Fruit fly (Drosophila melanogaster) whole organism, embryonic: ENCODE measurements around the gene CG15536.
A peak's percentile ranks its signal among the peaks of the same experiment; 100 is the strongest.

Experiments
- Atf3 ChIP-seq: fragments of 200-800 bp; sonication (Bioruptor generic); optimal IDR thresholded peaks from 3 replicates; lab custom pipeline; 2016; ENCODE audit warnings: missing biosample characterization, missing genetic modification characterization
- Bteb2 ChIP-seq: fragments of 200-800 bp; sonication (Bioruptor generic); optimal IDR thresholded peaks from 2 replicates; lab custom pipeline; 2016; ENCODE audit warnings: missing biosample characterization, missing genetic modification characterization
- C15 ChIP-seq: fragments of 200-800 bp; sonication (Bioruptor generic); IDR thresholded peaks from 3 replicates; pipeline ENCODE4 v1.3.6; 2022; ENCODE audit warnings: missing biosample characterization, missing genetic modification characterization
- CG11695 ChIP-seq: fragments of 200-800 bp; sonication (Bioruptor generic); IDR thresholded peaks from 3 replicates; pipeline ENCODE4 v1.3.6; 2022; ENCODE audit warnings: missing biosample characterization, missing genetic modification characterization
- CG13123 ChIP-seq: fragments of 200-800 bp; sonication (Bioruptor generic); optimal IDR thresholded peaks from 2 replicates; lab custom pipeline; 2016; ENCODE audit warnings: missing biosample characterization, missing genetic modification characterization
- CG13624 ChIP-seq: fragments of 200-800 bp; sonication (Bioruptor generic); optimal IDR thresholded peaks from 2 replicates; lab custom pipeline; 2016; ENCODE audit warnings: missing biosample characterization, missing genetic modification characterization
- CG16779 ChIP-seq: fragments of 200-800 bp; sonication (Bioruptor generic); IDR thresholded peaks from 2 replicates; pipeline ENCODE4 v1.3.6; 2022; ENCODE audit warnings: missing biosample characterization, missing genetic modification characterization
- CG2129 ChIP-seq: fragments of 200-800 bp; sonication (Bioruptor generic); IDR thresholded peaks from 2 replicates; pipeline ENCODE4 v1.3.6; 2022; ENCODE audit warnings: missing biosample characterization, missing genetic modification characterization; ENCODE audit not compliant: partially characterized antibody
- CG2202 ChIP-seq: fragments of 200-800 bp; sonication (Bioruptor generic); optimal IDR thresholded peaks from 2 replicates; lab custom pipeline; 2018; ENCODE audit warnings: missing biosample characterization, mild to moderate bottlenecking, missing genetic modification characterization
- CG2889 ChIP-seq: fragments of 200-800 bp; sonication (Bioruptor generic); IDR thresholded peaks from 3 replicates; pipeline ENCODE4 v1.3.6; 2022; ENCODE audit warnings: missing biosample characterization, missing genetic modification characterization
- CG32532 ChIP-seq: fragments of 200-800 bp; sonication (Bioruptor generic); IDR thresholded peaks from 2 replicates; pipeline ENCODE4 v1.3.6; 2022; ENCODE audit warnings: missing biosample characterization, missing genetic modification characterization
- CG33213 ChIP-seq: fragments of 200-800 bp; sonication (Bioruptor generic); optimal IDR thresholded peaks from 3 replicates; lab custom pipeline; 2016; ENCODE audit warnings: missing biosample characterization, missing genetic modification characterization
- CG4328 ChIP-seq: fragments of 200-800 bp; sonication (Bioruptor generic); optimal IDR thresholded peaks from 3 replicates; lab custom pipeline; 2017; ENCODE audit warnings: missing biosample characterization, missing genetic modification reagents, missing genetic modification characterization
- CG5180 ChIP-seq: fragments of 200-800 bp; sonication (Bioruptor generic); optimal IDR thresholded peaks from 3 replicates; lab custom pipeline; 2017; ENCODE audit warnings: missing biosample characterization, missing genetic modification characterization, mild to moderate bottlenecking, moderate library complexity, missing genetic modification reagents
- CG6272 ChIP-seq: fragments of 200-800 bp; sonication (Bioruptor generic); IDR thresholded peaks from 2 replicates; pipeline ENCODE4 v1.3.6; 2022; ENCODE audit warnings: missing biosample characterization, missing genetic modification characterization
- CG8281 ChIP-seq: fragments of 200-800 bp; sonication (Bioruptor generic); optimal IDR thresholded peaks from 2 replicates; lab custom pipeline; 2018; ENCODE audit warnings: missing biosample characterization, mild to moderate bottlenecking, missing genetic modification characterization, moderate library complexity
- CG8290 ChIP-seq, 3 experiments: fragments of 200-800 bp; sonication (Bioruptor generic); optimal IDR thresholded peaks; 2 replicates each; lab custom pipeline; 2016 to 2019; ENCODE audit warnings: missing biosample characterization in 3 of 3, missing genetic modification characterization in 3 of 3, mild to moderate bottlenecking in 2 of 3, moderate library complexity in 1 of 3
- CG8359 ChIP-seq: fragments of 200-800 bp; sonication (Bioruptor generic); optimal IDR thresholded peaks from 2 replicates; lab custom pipeline; 2017; ENCODE audit warnings: missing biosample characterization, mild to moderate bottlenecking, missing genetic modification characterization, borderline replicate concordance
- CG9437 ChIP-seq: fragments of 200-800 bp; sonication (Bioruptor generic); optimal IDR thresholded peaks from 2 replicates; lab custom pipeline; 2018; ENCODE audit warnings: missing biosample characterization, mild to moderate bottlenecking, missing genetic modification characterization
- CG9817 ChIP-seq: fragments of 200-800 bp; sonication (Bioruptor generic); optimal IDR thresholded peaks from 2 replicates; lab custom pipeline; 2018; ENCODE audit warnings: missing biosample characterization, mild to moderate bottlenecking, missing genetic modification characterization, moderate library complexity
- Ets65A ChIP-seq: fragments of 200-800 bp; sonication (Bioruptor generic); peaks from one replicate; lab custom pipeline; 2016; ENCODE audit warnings: missing biosample characterization, missing genetic modification characterization
- Fer1 ChIP-seq: fragments of 200-800 bp; sonication (Bioruptor generic); optimal IDR thresholded peaks from 2 replicates; lab custom pipeline; 2017; ENCODE audit warnings: missing biosample characterization, mild to moderate bottlenecking, missing genetic modification characterization
- HHEX ChIP-seq: fragments of 200-800 bp; sonication (Bioruptor generic); optimal IDR thresholded peaks from 3 replicates; lab custom pipeline; 2017; ENCODE audit warnings: missing biosample characterization, mild to moderate bottlenecking, missing genetic modification characterization, missing genetic modification reagents
- HLH54F ChIP-seq: fragments of 200-800 bp; sonication (Bioruptor generic); optimal IDR thresholded peaks from 3 replicates; lab custom pipeline; 2016; ENCODE audit warnings: missing biosample characterization, missing genetic modification characterization
- Lim3 ChIP-seq: fragments of 200-800 bp; sonication (Bioruptor generic); IDR thresholded peaks from 2 replicates; pipeline ENCODE4 v1.3.6; 2022; ENCODE audit warnings: missing biosample characterization, missing genetic modification characterization
- NFAT ChIP-seq: fragments of 200-800 bp; sonication (Bioruptor generic); IDR thresholded peaks from 2 replicates; pipeline ENCODE4 v1.3.6; 2022; ENCODE audit warnings: missing biosample characterization, missing genetic modification characterization
- Ptx1 ChIP-seq: fragments of 200-800 bp; sonication (Bioruptor generic); IDR thresholded peaks from 2 replicates; pipeline ENCODE4 v1.3.6; 2022; ENCODE audit warnings: missing biosample characterization, missing genetic modification characterization
- Side ChIP-seq: fragments of 200-800 bp; sonication (Bioruptor generic); optimal IDR thresholded peaks from 2 replicates; lab custom pipeline; 2016; ENCODE audit warnings: missing biosample characterization, missing genetic modification characterization
- Sry-δ ChIP-seq: fragments of 200-800 bp; sonication (Bioruptor generic); optimal IDR thresholded peaks from 2 replicates; lab custom pipeline; 2016; ENCODE audit warnings: missing biosample characterization, missing genetic modification characterization
- Stat92E ChIP-seq, 3 experiments: fragments of >200 bp in 2 of 3; fragments of 200-800 bp in 1 of 3; sonication (Bioruptor generic) in 1 of 3; optimal IDR thresholded peaks; 2 replicates each; lab custom pipeline; 2017 to 2019; ENCODE audit warnings: missing biosample characterization in 3 of 3, missing genetic modification characterization in 3 of 3, mild to moderate bottlenecking in 1 of 3, moderate library complexity in 1 of 3
- Taf1 ChIP-seq: fragments of 200-800 bp; sonication (Bioruptor generic); IDR thresholded peaks from 2 replicates; pipeline ENCODE4 v1.3.6; 2022; ENCODE audit warnings: missing biosample characterization, missing genetic modification characterization
- btn ChIP-seq: fragments of 200-800 bp; sonication (Bioruptor generic); optimal IDR thresholded peaks from 2 replicates; lab custom pipeline; 2016; ENCODE audit warnings: missing biosample characterization, missing genetic modification characterization
- cas ChIP-seq: fragments of 200-800 bp; sonication (Bioruptor generic); IDR thresholded peaks from 2 replicates; pipeline ENCODE4 v1.3.6; 2022; ENCODE audit warnings: missing biosample characterization, missing genetic modification characterization
- da ChIP-seq: fragments of 200-800 bp; sonication (Bioruptor generic); optimal IDR thresholded peaks from 2 replicates; lab custom pipeline; 2016; ENCODE audit warnings: missing biosample characterization, missing genetic modification characterization
- danr ChIP-seq: fragments of 200-800 bp; sonication (Bioruptor generic); IDR thresholded peaks from 2 replicates; pipeline ENCODE4 v1.3.6; 2022; ENCODE audit warnings: missing biosample characterization, missing genetic modification characterization
- ems ChIP-seq: fragments of 200-800 bp; sonication (Bioruptor generic); optimal IDR thresholded peaks from 3 replicates; lab custom pipeline; 2016; ENCODE audit warnings: missing biosample characterization, missing genetic modification characterization
- fd96Cb ChIP-seq: fragments of 200-800 bp; sonication (Bioruptor generic); optimal IDR thresholded peaks from 2 replicates; lab custom pipeline; 2018; ENCODE audit warnings: missing biosample characterization, mild to moderate bottlenecking, missing genetic modification characterization, moderate library complexity
- gcm2 ChIP-seq: fragments of 200-800 bp; sonication (Bioruptor generic); optimal IDR thresholded peaks from 2 replicates; lab custom pipeline; 2016; ENCODE audit warnings: missing biosample characterization, missing genetic modification characterization
- ind ChIP-seq: fragments of 200-800 bp; sonication (Bioruptor generic); optimal IDR thresholded peaks from 3 replicates; lab custom pipeline; 2016; ENCODE audit warnings: missing biosample characterization, missing genetic modification characterization
- insv ChIP-seq, 2 experiments: fragments of 200-800 bp; sonication (Bioruptor generic); optimal IDR thresholded peaks; 3 replicates each; lab custom pipeline; 2016 to 2018; ENCODE audit warnings: missing biosample characterization in 2 of 2, missing genetic modification characterization in 2 of 2
- luna ChIP-seq: fragments of 200-800 bp; sonication (Bioruptor generic); optimal IDR thresholded peaks from 2 replicates; lab custom pipeline; 2016; ENCODE audit warnings: missing biosample characterization, missing genetic modification characterization
- maf-S ChIP-seq: fragments of 200-800 bp; sonication (Bioruptor generic); optimal IDR thresholded peaks from 2 replicates; lab custom pipeline; 2016; ENCODE audit warnings: missing biosample characterization, missing genetic modification characterization
- nmo ChIP-seq: fragments of 200-800 bp; sonication (Bioruptor generic); optimal IDR thresholded peaks from 2 replicates; lab custom pipeline; 2018; ENCODE audit warnings: missing biosample characterization, mild to moderate bottlenecking, missing genetic modification characterization, moderate library complexity
- org-1 ChIP-seq: fragments of 200-800 bp; sonication (Bioruptor generic); optimal IDR thresholded peaks from 2 replicates; lab custom pipeline; 2017; ENCODE audit warnings: missing biosample characterization, missing genetic modification characterization
- otp ChIP-seq: fragments of 200-800 bp; sonication (Bioruptor generic); IDR thresholded peaks from 3 replicates; pipeline ENCODE4, ENCODE4 v1.3.6; 2022; ENCODE audit warnings: missing biosample characterization, missing genetic modification characterization
- pum ChIP-seq: fragments of 200-800 bp; sonication (Bioruptor generic); optimal IDR thresholded peaks from 2 replicates; lab custom pipeline; 2016; ENCODE audit warnings: missing biosample characterization, missing genetic modification characterization
- stwl ChIP-seq: fragments of 200-800 bp; sonication (Bioruptor generic); optimal IDR thresholded peaks from 3 replicates; lab custom pipeline; 2018; ENCODE audit warnings: missing biosample characterization, mild to moderate bottlenecking, missing genetic modification characterization, moderate library complexity
- sug ChIP-seq: fragments of 200-800 bp; optimal IDR thresholded peaks from 2 replicates; lab custom pipeline; 2019; ENCODE audit warnings: missing biosample characterization, mild to moderate bottlenecking, missing genetic modification characterization, moderate library complexity
- tgo ChIP-seq: fragments of 200-800 bp; sonication (Bioruptor generic); IDR thresholded peaks from 3 replicates; pipeline ENCODE4 v1.3.6; 2022; ENCODE audit warnings: missing biosample characterization, missing genetic modification characterization
- ttk ChIP-seq: fragments of 200-800 bp; sonication (Bioruptor generic); IDR thresholded peaks from 2 replicates; pipeline ENCODE4 v2.1.2; 2022; ENCODE audit warnings: missing biosample characterization, missing genetic modification characterization
- unpg ChIP-seq: fragments of 200-800 bp; sonication (Bioruptor generic); optimal IDR thresholded peaks from 3 replicates; lab custom pipeline; 2018; ENCODE audit warnings: missing biosample characterization, mild to moderate bottlenecking, missing genetic modification characterization, moderate library complexity
- wek ChIP-seq: fragments of 200-800 bp; sonication (Bioruptor generic); optimal IDR thresholded peaks from 3 replicates; lab custom pipeline; 2018; ENCODE audit warnings: missing biosample characterization, mild to moderate bottlenecking, missing genetic modification characterization, moderate library complexity

The CG15536 gene

dm6 chr3R:30423695-30424094 is 1.3 kb downstream of the CG15536 start, which contains the start of the genes CG15535 and mRpS18C (continued):
- TF ChIP-seq nmo (GFP tag; lab: Kevin White, UChicago) (peak; percentile 22), Side (GFP tag; lab: Kevin White, UChicago) (no peak), wek (GFP tag; lab: Kevin White, UChicago) (no peak), HLH54F (GFP tag; lab: Kevin White, UChicago) (no peak), Ptx1 (GFP tag; lab: Robert Waterston, UW) (no peak), CG32532 (no peak), CG9437 (no peak), CG8281 (no peak), org-1 (GFP tag; lab: Kevin White, UChicago) (no peak), Taf1 (GFP tag; lab: Robert Waterston, UW) (no peak), ems (no peak), HHEX (no peak), CG9817 (tag; lab: Kevin White, UChicago) (no peak), unpg (GFP tag; lab: Kevin White, UChicago) (no peak), cas (GFP tag; lab: Robert Waterston, UW) (no peak), NFAT (no peak), Atf3 (GFP tag; lab: Kevin White, UChicago) (no peak), stwl (peak; percentile 87), btn (GFP tag; lab: Kevin White, UChicago) (no peak), fd96Cb (no peak), CG2129 (GFP tag; lab: Robert Waterston, UW) (peak; percentile 49), CG5180 (GFP tag; lab: Kevin White, UChicago) (no peak), CG13624 (peak; percentile 26), maf-S (GFP tag; lab: Kevin White, UChicago) (no peak), CG11695 (GFP tag; lab: Robert Waterston, UW) (no peak), Lim3 (GFP tag; lab: Robert Waterston, UW) (no peak), CG33213 (GFP tag; lab: Kevin White, UChicago) (no peak), tgo (no peak), pum (GFP tag; lab: Kevin White, UChicago) (no peak), sug (tag; lab: Kevin White, UChicago) (peak; percentile 22), Stat92E (GFP tag; optimal IDR thresholded peaks at IDR 0.05; lab: Kevin White, UChicago) (no peak), CG16779 (GFP tag; lab: Robert Waterston, UW) (no peak), CG2889 (GFP tag; lab: Robert Waterston, UW) (no peak), CG4328 (GFP tag; lab: Kevin White, UChicago) (no peak), ttk (GFP tag; lab: Robert Waterston, UW) (no peak), Fer1 (GFP tag; lab: Kevin White, UChicago) (peak; percentile 12), da (GFP tag; lab: Kevin White, UChicago) (no peak), Bteb2 (no peak), gcm2 (GFP tag; lab: Kevin White, UChicago) (no peak), otp (GFP tag; lab: Robert Waterston, UW) (no peak), luna (GFP tag; lab: Kevin White, UChicago) (no peak), CG13123 (GFP tag; lab: Kevin White, UChicago) (no peak), CG8290 (GFP tag; optimal IDR thresholded peaks at IDR 0.05; lab: Kevin White, UChicago) (no peak), CG8290 (tag; optimal IDR thresholded peaks at IDR 0.05; lab: Kevin White, UChicago) (peak in 1 of 2 experiments; percentile 38), danr (GFP tag; lab: Robert Waterston, UW) (no peak), CG8359 (GFP tag; lab: Kevin White, UChicago) (no peak), ind (GFP tag; lab: Kevin White, UChicago) (no peak), insv (GFP tag; optimal IDR thresholded peaks at IDR 0.05; lab: Kevin White, UChicago) (no peak), CG6272 (GFP tag; lab: Robert Waterston, UW) (no peak), C15 (GFP tag; lab: Robert Waterston, UW) (no peak), Ets65A (GFP tag; lab: Kevin White, UChicago) (no peak), Sry-δ (GFP tag; lab: Kevin White, UChicago) (peak; percentile 56), CG2202 (tag; lab: Kevin White, UChicago) (no peak)
